Fruit fly (Drosophila melanogaster) whole organism, embryonic: ENCODE data around the gene CG42489.

Source experiments
- Aef1 ChIP-seq: fragments of 200-800 bp; sonication (Bioruptor generic); IDR thresholded peaks from 3 replicates; pipeline ENCODE4 v1.3.6; 2022; ENCODE audit warnings: missing biosample characterization, missing genetic modification characterization
- CG10979 ChIP-seq: fragments of 200-800 bp; sonication (Bioruptor generic); optimal IDR thresholded peaks from 2 replicates; lab custom pipeline; 2018; ENCODE audit warnings: missing biosample characterization, mild to moderate bottlenecking, missing genetic modification characterization, moderate library complexity
- CG11504 ChIP-seq: fragments of 200-800 bp; sonication (Bioruptor generic); optimal IDR thresholded peaks from 3 replicates; lab custom pipeline; 2019; ENCODE audit warnings: missing biosample characterization, mild to moderate bottlenecking, missing genetic modification characterization, moderate library complexity
- CG12104 ChIP-seq: fragments of 200-800 bp; sonication (Bioruptor generic); optimal IDR thresholded peaks from 3 replicates; lab custom pipeline; 2016; ENCODE audit warnings: missing biosample characterization, missing genetic modification characterization
- CG12155 ChIP-seq: fragments of 200-800 bp; sonication (Bioruptor generic); optimal IDR thresholded peaks from 3 replicates; lab custom pipeline; 2016; ENCODE audit warnings: missing biosample characterization, missing genetic modification characterization
- CG13123 ChIP-seq: fragments of 200-800 bp; sonication (Bioruptor generic); optimal IDR thresholded peaks from 2 replicates; lab custom pipeline; 2016; ENCODE audit warnings: missing biosample characterization, missing genetic modification characterization
- CG13424 ChIP-seq: fragments of 200-800 bp; sonication (Bioruptor generic); optimal IDR thresholded peaks from 2 replicates; lab custom pipeline; 2019; ENCODE audit warnings: missing biosample characterization, mild to moderate bottlenecking, missing genetic modification characterization, moderate library complexity
- CG13894 ChIP-seq: fragments of 200-800 bp; sonication (Bioruptor generic); optimal IDR thresholded peaks from 3 replicates; lab custom pipeline; 2018; ENCODE audit warnings: missing biosample characterization, mild to moderate bottlenecking, missing genetic modification characterization, moderate library complexity
- CG14710 ChIP-seq: fragments of 200-800 bp; sonication (Bioruptor generic); optimal IDR thresholded peaks from 3 replicates; lab custom pipeline; 2019; ENCODE audit warnings: missing biosample characterization, mild to moderate bottlenecking, missing genetic modification characterization, moderate library complexity
- CG18262 ChIP-seq: fragments of 200-800 bp; optimal IDR thresholded peaks from 3 replicates; lab custom pipeline; 2019; ENCODE audit warnings: missing biosample characterization, mild to moderate bottlenecking, missing genetic modification characterization, moderate library complexity
- CG30020 ChIP-seq: fragments of 200-800 bp; optimal IDR thresholded peaks from 2 replicates; lab custom pipeline; 2019; ENCODE audit warnings: missing biosample characterization, mild to moderate bottlenecking, missing genetic modification characterization, moderate library complexity
- CG3163 ChIP-seq: fragments of 200-800 bp; sonication (Bioruptor generic); optimal IDR thresholded peaks from 3 replicates; lab custom pipeline; 2016; ENCODE audit warnings: missing biosample characterization, missing genetic modification characterization
- CG32772 ChIP-seq: fragments of 200-800 bp; sonication (Bioruptor generic); IDR thresholded peaks from 2 replicates; pipeline ENCODE4 v1.3.6; 2022; ENCODE audit warnings: missing biosample characterization, missing genetic modification characterization
- CG3281 ChIP-seq: fragments of 200-800 bp; sonication (Bioruptor generic); optimal IDR thresholded peaks from 3 replicates; lab custom pipeline; 2017; ENCODE audit warnings: missing biosample characterization, mild to moderate bottlenecking, missing genetic modification characterization
- CG42726 ChIP-seq: fragments of 200-800 bp; sonication (Bioruptor generic); IDR thresholded peaks from 2 replicates; pipeline ENCODE4 v1.3.6; 2022; ENCODE audit warnings: missing biosample characterization, missing genetic modification characterization; ENCODE audit not compliant: partially characterized antibody
- CG5180 ChIP-seq: fragments of 200-800 bp; sonication (Bioruptor generic); optimal IDR thresholded peaks from 3 replicates; lab custom pipeline; 2017; ENCODE audit warnings: missing biosample characterization, missing genetic modification characterization, mild to moderate bottlenecking, moderate library complexity, missing genetic modification reagents
- CG7556 ChIP-seq: fragments of 200-800 bp; sonication (Bioruptor generic); optimal IDR thresholded peaks from 2 replicates; lab custom pipeline; 2017; ENCODE audit warnings: missing biosample characterization, mild to moderate bottlenecking, missing genetic modification characterization
- CG8281 ChIP-seq: fragments of 200-800 bp; sonication (Bioruptor generic); optimal IDR thresholded peaks from 2 replicates; lab custom pipeline; 2018; ENCODE audit warnings: missing biosample characterization, mild to moderate bottlenecking, missing genetic modification characterization, moderate library complexity
- D ChIP-seq, 2 experiments: fragments of 200-800 bp in 1 of 2; fragments of >200 bp in 1 of 2; sonication (Bioruptor generic) in 1 of 2; optimal IDR thresholded peaks; 2 replicates in 1 of 2; 3 replicates in 1 of 2; lab custom pipeline; 2017; ENCODE audit warnings: mild to moderate bottlenecking in 1 of 2, missing biosample characterization in 1 of 2, missing genetic modification characterization in 1 of 2, missing genetic modification reagents in 1 of 2
- E2f2 ChIP-seq: fragments of 200-800 bp; sonication (Bioruptor generic); IDR thresholded peaks from 2 replicates; pipeline ENCODE4 v1.3.6; 2022; ENCODE audit warnings: missing biosample characterization, missing genetic modification characterization
- Ets65A ChIP-seq: fragments of 200-800 bp; sonication (Bioruptor generic); peaks from one replicate; lab custom pipeline; 2016; ENCODE audit warnings: missing biosample characterization, missing genetic modification characterization
- H2.0 ChIP-seq: fragments of 200-800 bp; sonication (Bioruptor generic); IDR thresholded peaks from 2 replicates; pipeline ENCODE4 v1.3.6; 2022; ENCODE audit warnings: missing biosample characterization, missing genetic modification characterization
- Hmx ChIP-seq: fragments of 200-800 bp; sonication (Bioruptor generic); optimal IDR thresholded peaks from 2 replicates; lab custom pipeline; 2016; ENCODE audit warnings: missing biosample characterization, missing genetic modification characterization
- Hr51 ChIP-seq, 2 experiments: fragments of 200-800 bp; sonication (Bioruptor generic); optimal IDR thresholded peaks; 2 replicates in 1 of 2; 3 replicates in 1 of 2; lab custom pipeline; 2016 to 2018; ENCODE audit warnings: missing biosample characterization in 2 of 2, missing genetic modification characterization in 2 of 2, mild to moderate bottlenecking in 1 of 2, moderate library complexity in 1 of 2
- Hr78 ChIP-seq, 2 experiments: fragments of 200-800 bp in 1 of 2; fragments of >200 bp in 1 of 2; sonication (Bioruptor generic) in 1 of 2; optimal IDR thresholded peaks; 2 replicates each; lab custom pipeline; 2017 to 2019; ENCODE audit warnings: missing biosample characterization in 2 of 2, missing genetic modification characterization in 2 of 2, mild to moderate bottlenecking in 1 of 2, moderate library complexity in 1 of 2
- Hsf ChIP-seq: fragments of 200-800 bp; sonication (Bioruptor generic); optimal IDR thresholded peaks from 3 replicates; lab custom pipeline; 2016; ENCODE audit warnings: missing biosample characterization, missing genetic modification characterization
- Nf-YC ChIP-seq: fragments of 200-800 bp; optimal IDR thresholded peaks from 3 replicates; lab custom pipeline; 2019; ENCODE audit warnings: missing biosample characterization, mild to moderate bottlenecking, missing genetic modification characterization, moderate library complexity
- Oaz ChIP-seq: fragments of 200-800 bp; sonication (Bioruptor generic); IDR thresholded peaks from 2 replicates; pipeline ENCODE4 v1.3.6; 2022; ENCODE audit warnings: missing biosample characterization, missing genetic modification characterization
- Sox100B ChIP-seq: fragments of 200-800 bp; sonication (Bioruptor generic); optimal IDR thresholded peaks from 3 replicates; lab custom pipeline; 2018; ENCODE audit warnings: missing biosample characterization, mild to moderate bottlenecking, missing genetic modification characterization
- Xbp1 ChIP-seq: fragments of 200-800 bp; sonication (Bioruptor generic); optimal IDR thresholded peaks from 3 replicates; lab custom pipeline; 2016; ENCODE audit warnings: missing biosample characterization, mild to moderate bottlenecking, missing genetic modification characterization
- YL-1 ChIP-seq: fragments of 200-800 bp; sonication (Bioruptor generic); optimal IDR thresholded peaks from 3 replicates; lab custom pipeline; 2017; ENCODE audit warnings: missing biosample characterization, mild to moderate bottlenecking, missing genetic modification characterization
- bab2 ChIP-seq: fragments of 200-800 bp; sonication (Bioruptor generic); optimal IDR thresholded peaks from 2 replicates; lab custom pipeline; 2016; ENCODE audit warnings: missing biosample characterization, missing genetic modification characterization
- bowl ChIP-seq: fragments of 200-800 bp; sonication (Bioruptor generic); IDR thresholded peaks from 2 replicates; pipeline ENCODE4 v1.3.6; 2022; ENCODE audit warnings: missing biosample characterization, missing genetic modification characterization
- cas ChIP-seq: fragments of 200-800 bp; sonication (Bioruptor generic); IDR thresholded peaks from 2 replicates; pipeline ENCODE4 v1.3.6; 2022; ENCODE audit warnings: missing biosample characterization, missing genetic modification characterization
- cg ChIP-seq: fragments of 200-800 bp; sonication (Bioruptor generic); optimal IDR thresholded peaks from 3 replicates; lab custom pipeline; 2019; ENCODE audit warnings: missing biosample characterization, mild to moderate bottlenecking, missing genetic modification characterization, moderate library complexity
- dmrt11E ChIP-seq: fragments of 200-800 bp; sonication (Bioruptor generic); optimal IDR thresholded peaks from 3 replicates; lab custom pipeline; 2018; ENCODE audit warnings: missing biosample characterization, mild to moderate bottlenecking, missing genetic modification characterization, moderate library complexity
- fru ChIP-seq: fragments of >200 bp; optimal IDR thresholded peaks from 2 replicates; lab custom pipeline; 2017
- luna ChIP-seq: fragments of 200-800 bp; sonication (Bioruptor generic); optimal IDR thresholded peaks from 2 replicates; lab custom pipeline; 2016; ENCODE audit warnings: missing biosample characterization, missing genetic modification characterization
- odd ChIP-seq: fragments of 200-800 bp; sonication (Bioruptor generic); optimal IDR thresholded peaks from 2 replicates; lab custom pipeline; 2017; ENCODE audit warnings: missing biosample characterization, mild to moderate bottlenecking, missing genetic modification characterization
- prd ChIP-seq, 3 experiments: fragments of >200 bp in 2 of 3; fragments of 200-800 bp in 1 of 3; sonication (Bioruptor generic) in 1 of 3; optimal IDR thresholded peaks in 2 of 3; IDR thresholded peaks in 1 of 3; 2 replicates in 2 of 3; 3 replicates in 1 of 3; pipeline versions ENCODE4 v1.3.6 to Lab custom; 2017 to 2022; ENCODE audit warnings: missing biosample characterization in 1 of 3, missing genetic modification characterization in 1 of 3
- psq ChIP-seq: fragments of 200-800 bp; sonication (Bioruptor generic); optimal IDR thresholded peaks from 2 replicates; lab custom pipeline; 2017; ENCODE audit warnings: missing biosample characterization, missing genetic modification characterization
- pum ChIP-seq: fragments of 200-800 bp; sonication (Bioruptor generic); optimal IDR thresholded peaks from 2 replicates; lab custom pipeline; 2016; ENCODE audit warnings: missing biosample characterization, missing genetic modification characterization
- repo ChIP-seq: fragments of 200-800 bp; sonication (Bioruptor generic); optimal IDR thresholded peaks from 2 replicates; lab custom pipeline; 2016; ENCODE audit warnings: missing biosample characterization, missing genetic modification characterization
- run ChIP-seq: fragments of 200-800 bp; sonication (Bioruptor generic); optimal IDR thresholded peaks from 3 replicates; lab custom pipeline; 2018; ENCODE audit warnings: missing biosample characterization, mild to moderate bottlenecking, missing genetic modification characterization
- scrt ChIP-seq: fragments of 200-800 bp; sonication (Bioruptor generic); optimal IDR thresholded peaks from 2 replicates; lab custom pipeline; 2018; ENCODE audit warnings: missing biosample characterization, mild to moderate bottlenecking, missing genetic modification characterization, moderate library complexity
- sim ChIP-seq: fragments of 200-800 bp; sonication (Bioruptor generic); IDR thresholded peaks from 2 replicates; pipeline ENCODE4 v1.3.6; 2022; ENCODE audit warnings: missing biosample characterization, missing genetic modification characterization
- slbo ChIP-seq: fragments of 200-800 bp; sonication (Bioruptor generic); IDR thresholded peaks from 2 replicates; pipeline ENCODE4 v1.3.6; 2022; ENCODE audit warnings: missing biosample characterization, missing genetic modification characterization
- so ChIP-seq: fragments of 200-800 bp; sonication (Bioruptor generic); IDR thresholded peaks from 3 replicates; pipeline ENCODE4 v1.3.6; 2022; ENCODE audit warnings: missing biosample characterization, missing genetic modification characterization
- sob ChIP-seq: fragments of 200-800 bp; sonication (Bioruptor generic); IDR thresholded peaks from 2 replicates; pipeline ENCODE4 v1.3.6; 2022; ENCODE audit warnings: missing biosample characterization, missing genetic modification characterization
- trem ChIP-seq: fragments of 200-800 bp; optimal IDR thresholded peaks from 3 replicates; lab custom pipeline; 2019; ENCODE audit warnings: missing biosample characterization, mild to moderate bottlenecking, missing genetic modification characterization, moderate library complexity

Gene CG42489

dm6 chr3R:8652731-8653130 lies 1.8 kb downstream of the CG42489 start, which contains the start of the genes Sys1 and Dhod (continued):
- TF ChIP-seq prd (optimal IDR thresholded peaks at IDR 0.05; lab: Kevin White, UChicago) (no peak), prd (GFP tag; IDR thresholded peaks at IDR 0.05; lab: Robert Waterston, UW) (peak; percentile 83), CG7556 (peak; percentile 33), sim (GFP tag; lab: Robert Waterston, UW) (no peak), Ets65A (GFP tag; lab: Kevin White, UChicago) (peak; percentile 97), CG8281 (tag; lab: Kevin White, UChicago) (no peak), CG5180 (GFP tag; lab: Kevin White, UChicago) (no peak), trem (tag; lab: Kevin White, UChicago) (peak; percentile 77), YL-1 (GFP tag; lab: Kevin White, UChicago) (peak; percentile 60), pum (GFP tag; lab: Kevin White, UChicago) (peak; percentile 49), bab2 (GFP tag; lab: Kevin White, UChicago) (peak; percentile 49), CG3163 (GFP tag; lab: Kevin White, UChicago) (peak; percentile 28), Sox100B (peak; percentile 4), cg (GFP tag; lab: Kevin White, UChicago) (no peak), CG32772 (GFP tag; lab: Robert Waterston, UW) (peak; percentile 60), Hr51 (GFP tag; optimal IDR thresholded peaks at IDR 0.05; lab: Kevin White, UChicago) (peak; percentile 52 to 59), scrt (GFP tag; lab: Kevin White, UChicago) (peak; percentile 26), CG12104 (GFP tag; lab: Kevin White, UChicago) (no peak), CG10979 (tag; lab: Kevin White, UChicago) (peak; percentile 61), Hmx (GFP tag; lab: Kevin White, UChicago) (peak; percentile 0), Hr78 (GFP tag; optimal IDR thresholded peaks at IDR 0.05; lab: Kevin White, UChicago) (no peak), Aef1 (GFP tag; lab: Robert Waterston, UW) (0 out of 3 replicates have a peak, but pooled peaks have one; percentile 35), CG14710 (tag; lab: Kevin White, UChicago) (peak; percentile 73), slbo (peak; percentile 90), fru (lab: Kevin White, UChicago) (no peak), CG12155 (peak; percentile 62), Nf-YC (tag; lab: Kevin White, UChicago) (peak; percentile 45), CG3281 (peak; percentile 55), odd (GFP tag; lab: Kevin White, UChicago) (peak; percentile 27), CG42726 (GFP tag; lab: Robert Waterston, UW) (no peak), psq (no peak), repo (GFP tag; lab: Kevin White, UChicago) (peak; percentile 23), Hsf (GFP tag; lab: Kevin White, UChicago) (peak; percentile 75), luna (no peak), dmrt11E (tag; lab: Kevin White, UChicago) (peak; percentile 51), cas (GFP tag; lab: Robert Waterston, UW) (0 out of 2 replicates have a peak, but pooled peaks have one; percentile 37), sob (GFP tag; lab: Robert Waterston, UW) (peak; percentile 78), run (tag; lab: Kevin White, UChicago) (no peak), Oaz (GFP tag; lab: Robert Waterston, UW) (no peak), E2f2 (no peak; the same call in 1 of the 2 replicates), CG13894 (tag; lab: Kevin White, UChicago) (peak; percentile 71), D (optimal IDR thresholded peaks at IDR 0.05; lab: Kevin White, UChicago) (no peak), D (GFP tag; optimal IDR thresholded peaks at IDR 0.05; lab: Kevin White, UChicago) (no peak), CG13123 (GFP tag; lab: Kevin White, UChicago) (peak; percentile 46), Xbp1 (GFP tag; lab: Kevin White, UChicago) (peak; percentile 76), H2.0 (GFP tag; lab: Robert Waterston, UW) (peak; percentile 56), so (peak; percentile 70; the same call in 2 of the 3 replicates), CG18262 (tag; lab: Kevin White, UChicago) (peak; percentile 57), CG13424 (tag; lab: Kevin White, UChicago) (peak; percentile 67), CG30020 (tag; lab: Kevin White, UChicago) (peak; percentile 45), CG11504 (tag; lab: Kevin White, UChicago) (peak; percentile 58), bowl (no peak)
